Fruit fly (Drosophila melanogaster) whole organism, embryonic: Measurements from ENCODE around the gene pbl.

ENCODE experiments used
- ATbp ChIP-seq: fragments of 200-800 bp; sonication (Bioruptor generic); optimal IDR thresholded peaks from 2 replicates; lab custom pipeline; 2017; ENCODE audit warnings: missing biosample characterization, mild to moderate bottlenecking, missing genetic modification characterization, missing genetic modification reagents
- Aef1 ChIP-seq: fragments of 200-800 bp; sonication (Bioruptor generic); IDR thresholded peaks from 3 replicates; pipeline ENCODE4 v1.3.6; 2022; ENCODE audit warnings: missing biosample characterization, missing genetic modification characterization
- Blimp-1 ChIP-seq: fragments of 200-800 bp; sonication (Bioruptor generic); optimal IDR thresholded peaks from 3 replicates; lab custom pipeline; 2018; ENCODE audit warnings: missing biosample characterization, missing genetic modification characterization, mild to moderate bottlenecking, moderate library complexity, missing genetic modification reagents
- CG10147 ChIP-seq: fragments of 200-800 bp; sonication (Bioruptor generic); optimal IDR thresholded peaks from 2 replicates; lab custom pipeline; 2019; ENCODE audit warnings: missing biosample characterization, mild to moderate bottlenecking, missing genetic modification characterization, moderate library complexity
- CG10462 ChIP-seq: fragments of 200-800 bp; sonication (Bioruptor generic); optimal IDR thresholded peaks from 2 replicates; lab custom pipeline; 2016; ENCODE audit warnings: missing biosample characterization, missing genetic modification characterization
- CG13624 ChIP-seq: fragments of 200-800 bp; sonication (Bioruptor generic); optimal IDR thresholded peaks from 2 replicates; lab custom pipeline; 2016; ENCODE audit warnings: missing biosample characterization, missing genetic modification characterization
- CG14014 ChIP-seq: fragments of 200-800 bp; sonication (Bioruptor generic); IDR thresholded peaks from 2 replicates; pipeline ENCODE4 v1.3.6; 2022; ENCODE audit warnings: missing biosample characterization, missing genetic modification characterization
- CG15601 ChIP-seq: fragments of 200-800 bp; sonication (Bioruptor generic); optimal IDR thresholded peaks from 3 replicates; lab custom pipeline; 2019; ENCODE audit warnings: missing biosample characterization, mild to moderate bottlenecking, missing genetic modification characterization, moderate library complexity
- CG16779 ChIP-seq: fragments of 200-800 bp; sonication (Bioruptor generic); IDR thresholded peaks from 2 replicates; pipeline ENCODE4 v1.3.6; 2022; ENCODE audit warnings: missing biosample characterization, missing genetic modification characterization
- CG17568 ChIP-seq: fragments of 200-800 bp; sonication (Bioruptor generic); optimal IDR thresholded peaks from 2 replicates; lab custom pipeline; 2018; ENCODE audit warnings: missing biosample characterization, mild to moderate bottlenecking, missing genetic modification characterization, moderate library complexity
- CG2678 ChIP-seq: fragments of 200-800 bp; sonication (Bioruptor generic); optimal IDR thresholded peaks from 3 replicates; lab custom pipeline; 2019; ENCODE audit warnings: missing biosample characterization, mild to moderate bottlenecking, missing genetic modification characterization, moderate library complexity
- CG2712 ChIP-seq: fragments of 200-800 bp; optimal IDR thresholded peaks from 3 replicates; lab custom pipeline; 2019; ENCODE audit warnings: missing biosample characterization, mild to moderate bottlenecking, missing genetic modification characterization, moderate library complexity
- CG2875 ChIP-seq: fragments of 200-800 bp; sonication (Bioruptor generic); optimal IDR thresholded peaks from 2 replicates; lab custom pipeline; 2017; ENCODE audit warnings: missing biosample characterization, mild to moderate bottlenecking, missing genetic modification characterization, missing genetic modification reagents
- CG30403 ChIP-seq: fragments of 200-800 bp; sonication (Bioruptor generic); optimal IDR thresholded peaks from 3 replicates; lab custom pipeline; 2016; ENCODE audit warnings: missing biosample characterization, missing genetic modification characterization
- CG30431 ChIP-seq: fragments of 200-800 bp; sonication (Bioruptor generic); optimal IDR thresholded peaks from 2 replicates; lab custom pipeline; 2017; ENCODE audit warnings: missing biosample characterization, missing genetic modification characterization
- CG31224 ChIP-seq: fragments of 200-800 bp; sonication (Bioruptor generic); IDR thresholded peaks from 2 replicates; pipeline ENCODE4 v1.3.6; 2022; ENCODE audit warnings: missing biosample characterization, missing genetic modification characterization
- CG5953 ChIP-seq: fragments of 200-800 bp; sonication (Bioruptor generic); IDR thresholded peaks from 2 replicates; pipeline ENCODE4 v1.3.6; 2022; ENCODE audit warnings: missing biosample characterization, missing genetic modification characterization
- CG7372 ChIP-seq: fragments of 200-800 bp; sonication (Bioruptor generic); IDR thresholded peaks from 2 replicates; pipeline ENCODE4 v1.3.6; 2022; ENCODE audit warnings: missing biosample characterization, missing genetic modification characterization
- CG8924 ChIP-seq: fragments of 200-800 bp; optimal IDR thresholded peaks from 3 replicates; lab custom pipeline; 2019; ENCODE audit warnings: missing biosample characterization, mild to moderate bottlenecking, missing genetic modification characterization, moderate library complexity
- CG9437 ChIP-seq: fragments of 200-800 bp; sonication (Bioruptor generic); optimal IDR thresholded peaks from 2 replicates; lab custom pipeline; 2018; ENCODE audit warnings: missing biosample characterization, mild to moderate bottlenecking, missing genetic modification characterization
- Camta ChIP-seq: fragments of 200-800 bp; sonication (Bioruptor generic); optimal IDR thresholded peaks from 2 replicates; lab custom pipeline; 2016; ENCODE audit warnings: missing biosample characterization, missing genetic modification characterization
- CoRest ChIP-seq: fragments of 200-800 bp; sonication (Bioruptor generic); optimal IDR thresholded peaks from 3 replicates; lab custom pipeline; 2018; ENCODE audit warnings: missing biosample characterization, mild to moderate bottlenecking, missing genetic modification characterization, moderate library complexity
- E2f1 ChIP-seq: fragments of 200-800 bp; sonication (Bioruptor generic); IDR thresholded peaks from 2 replicates; pipeline ENCODE4 v1.3.6; 2022; ENCODE audit warnings: missing biosample characterization, missing genetic modification characterization
- E2f2 ChIP-seq: fragments of 200-800 bp; sonication (Bioruptor generic); IDR thresholded peaks from 2 replicates; pipeline ENCODE4 v1.3.6; 2022; ENCODE audit warnings: missing biosample characterization, missing genetic modification characterization
- Fer2 ChIP-seq: fragments of 200-800 bp; sonication (Bioruptor generic); optimal IDR thresholded peaks from 2 replicates; lab custom pipeline; 2018; ENCODE audit warnings: missing biosample characterization, mild to moderate bottlenecking, missing genetic modification characterization, moderate library complexity
- Hsf ChIP-seq: fragments of 200-800 bp; sonication (Bioruptor generic); optimal IDR thresholded peaks from 3 replicates; lab custom pipeline; 2016; ENCODE audit warnings: missing biosample characterization, missing genetic modification characterization
- Lim3 ChIP-seq: fragments of 200-800 bp; sonication (Bioruptor generic); IDR thresholded peaks from 2 replicates; pipeline ENCODE4 v1.3.6; 2022; ENCODE audit warnings: missing biosample characterization, missing genetic modification characterization
- MTF-1 ChIP-seq: fragments of 200-800 bp; sonication (Bioruptor generic); optimal IDR thresholded peaks from 2 replicates; lab custom pipeline; 2018; ENCODE audit warnings: missing biosample characterization, mild to moderate bottlenecking, missing genetic modification characterization, borderline replicate concordance
- Neu2 ChIP-seq: fragments of 200-800 bp; sonication (Bioruptor generic); optimal IDR thresholded peaks from 3 replicates; lab custom pipeline; 2016; ENCODE audit warnings: missing biosample characterization, missing genetic modification characterization, borderline replicate concordance
- Six4 ChIP-seq: fragments of 200-800 bp; sonication (Bioruptor generic); optimal IDR thresholded peaks from 2 replicates; lab custom pipeline; 2016; ENCODE audit warnings: missing biosample characterization, missing genetic modification characterization
- Ssrp ChIP-seq: fragments of 200-800 bp; sonication (Bioruptor generic); optimal IDR thresholded peaks from 2 replicates; lab custom pipeline; 2018; ENCODE audit warnings: missing biosample characterization, mild to moderate bottlenecking, missing genetic modification characterization, moderate library complexity
- ac ChIP-seq: fragments of 200-800 bp; sonication (Bioruptor generic); optimal IDR thresholded peaks from 3 replicates; lab custom pipeline; 2017; ENCODE audit warnings: missing biosample characterization, mild to moderate bottlenecking, missing genetic modification characterization
- br ChIP-seq: fragments of >200 bp; optimal IDR thresholded peaks from 2 replicates; lab custom pipeline; 2017
- cad ChIP-seq: fragments of >200 bp; optimal IDR thresholded peaks from 2 replicates; lab custom pipeline; 2017; ENCODE audit warnings: missing biosample characterization, missing genetic modification characterization
- cato ChIP-seq: fragments of 200-800 bp; sonication (Bioruptor generic); optimal IDR thresholded peaks from 2 replicates; lab custom pipeline; 2016; ENCODE audit warnings: missing biosample characterization, missing genetic modification characterization, borderline replicate concordance
- da ChIP-seq: fragments of 200-800 bp; sonication (Bioruptor generic); optimal IDR thresholded peaks from 2 replicates; lab custom pipeline; 2016; ENCODE audit warnings: missing biosample characterization, missing genetic modification characterization
- dmrt11E ChIP-seq: fragments of 200-800 bp; sonication (Bioruptor generic); optimal IDR thresholded peaks from 3 replicates; lab custom pipeline; 2018; ENCODE audit warnings: missing biosample characterization, mild to moderate bottlenecking, missing genetic modification characterization, moderate library complexity
- ewg ChIP-seq: fragments of 200-800 bp; sonication (Bioruptor generic); optimal IDR thresholded peaks from 3 replicates; lab custom pipeline; 2017; ENCODE audit warnings: mild to moderate bottlenecking, missing biosample characterization, missing genetic modification reagents, missing genetic modification characterization
- ftz-f1 ChIP-seq: fragments of 200-800 bp; sonication (Bioruptor generic); optimal IDR thresholded peaks from 2 replicates; lab custom pipeline; 2016; ENCODE audit warnings: missing biosample characterization, missing genetic modification characterization
- gce ChIP-seq: fragments of 200-800 bp; sonication (Bioruptor generic); IDR thresholded peaks from 3 replicates; pipeline ENCODE4 v1.3.6; 2022; ENCODE audit warnings: missing biosample characterization, missing genetic modification characterization
- grau ChIP-seq: fragments of 200-800 bp; optimal IDR thresholded peaks from 3 replicates; lab custom pipeline; 2019; ENCODE audit warnings: missing biosample characterization, mild to moderate bottlenecking, missing genetic modification characterization, moderate library complexity
- grn ChIP-seq: fragments of 200-800 bp; sonication (Bioruptor generic); optimal IDR thresholded peaks from 3 replicates; lab custom pipeline; 2017; ENCODE audit warnings: missing biosample characterization, missing genetic modification characterization
- insv ChIP-seq, 2 experiments: fragments of 200-800 bp; sonication (Bioruptor generic); optimal IDR thresholded peaks; 3 replicates each; lab custom pipeline; 2016 to 2018; ENCODE audit warnings: missing biosample characterization in 2 of 2, missing genetic modification characterization in 2 of 2
- ken ChIP-seq: fragments of 200-800 bp; sonication (Bioruptor generic); IDR thresholded peaks from 3 replicates; pipeline ENCODE4 v1.3.6; 2022; ENCODE audit warnings: missing biosample characterization, missing genetic modification characterization
- p53 ChIP-seq: fragments of 200-800 bp; sonication (Bioruptor generic); optimal IDR thresholded peaks from 2 replicates; lab custom pipeline; 2016; ENCODE audit warnings: missing biosample characterization, missing genetic modification characterization
- pzg ChIP-seq: fragments of 200-800 bp; sonication (Bioruptor generic); optimal IDR thresholded peaks from 3 replicates; lab custom pipeline; 2018; ENCODE audit warnings: missing biosample characterization, mild to moderate bottlenecking, missing genetic modification characterization, moderate library complexity
- scrt ChIP-seq: fragments of 200-800 bp; sonication (Bioruptor generic); optimal IDR thresholded peaks from 2 replicates; lab custom pipeline; 2018; ENCODE audit warnings: missing biosample characterization, mild to moderate bottlenecking, missing genetic modification characterization, moderate library complexity
- sqz ChIP-seq: fragments of 200-800 bp; sonication (Bioruptor generic); optimal IDR thresholded peaks from 3 replicates; lab custom pipeline; 2018; ENCODE audit warnings: missing biosample characterization, mild to moderate bottlenecking, missing genetic modification characterization
- ssp ChIP-seq: fragments of 200-800 bp; sonication (Bioruptor generic); IDR thresholded peaks from 2 replicates; pipeline ENCODE4 v1.3.6; 2022; ENCODE audit warnings: missing biosample characterization, missing genetic modification characterization
- stwl ChIP-seq: fragments of 200-800 bp; sonication (Bioruptor generic); optimal IDR thresholded peaks from 3 replicates; lab custom pipeline; 2018; ENCODE audit warnings: missing biosample characterization, mild to moderate bottlenecking, missing genetic modification characterization, moderate library complexity
- trh ChIP-seq: fragments of 200-800 bp; sonication (Bioruptor generic); optimal IDR thresholded peaks from 2 replicates; lab custom pipeline; 2016; ENCODE audit warnings: missing biosample characterization, missing genetic modification characterization
- vnd ChIP-seq: fragments of 200-800 bp; sonication (Bioruptor generic); IDR thresholded peaks from 3 replicates; pipeline ENCODE4 v1.3.6; 2022; ENCODE audit warnings: missing biosample characterization, missing genetic modification characterization; ENCODE audit not compliant: partially characterized antibody

pbl gene

DNA sequence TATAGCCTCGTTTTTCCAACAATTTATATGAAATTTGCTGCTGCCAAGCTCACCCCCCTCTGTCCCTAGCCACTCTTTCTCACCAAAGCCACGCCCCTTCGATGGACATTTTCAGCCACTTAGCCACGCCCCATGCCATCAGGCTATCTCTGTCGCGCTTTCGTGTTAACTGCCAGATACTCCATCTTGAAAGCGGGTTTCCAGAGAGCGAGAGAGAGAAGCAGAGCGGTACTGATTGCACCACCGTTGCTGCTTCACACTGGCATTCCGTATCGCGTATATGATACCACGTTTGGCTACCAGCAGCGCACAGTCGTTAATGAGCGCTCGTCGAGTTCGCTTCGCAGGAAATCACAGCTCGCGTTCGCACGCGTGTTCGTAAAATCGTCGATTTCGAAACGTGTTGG is 36.1 kb upstream of the pbl start, which contains the start of gene exex (continued):
- TF ChIP-seq CG2712, result peak; percentile 14
- TF ChIP-seq CoRest, result peak; percentile 25
- no peak for TF ChIP-seq Fer2
- peak; percentile 4 for TF ChIP-seq CG8924
- TF ChIP-seq grn (GFP tag; lab: Kevin White, UChicago), result peak; percentile 58
- no peak for TF ChIP-seq CG9437
- TF ChIP-seq Hsf, result no peak
- peak; percentile 5 for TF ChIP-seq ewg (GFP tag; lab: Kevin White, UChicago)
- no peak for TF ChIP-seq CG13624
- no peak for TF ChIP-seq ssp
- no peak for TF ChIP-seq sqz (GFP tag; lab: Kevin White, UChicago)
- TF ChIP-seq CG16779 (GFP tag; lab: Robert Waterston, UW), result no peak
- no peak for TF ChIP-seq trh (GFP tag; lab: Kevin White, UChicago)
- TF ChIP-seq CG15601, result no peak
- TF ChIP-seq ken, result no peak
- no peak for TF ChIP-seq da
- TF ChIP-seq grau (tag; lab: Kevin White, UChicago), result no peak
- no peak for TF ChIP-seq E2f2 (GFP tag; lab: Robert Waterston, UW)
- no peak for TF ChIP-seq CG30403 (GFP tag; lab: Kevin White, UChicago)
- no peak for TF ChIP-seq dmrt11E (tag; lab: Kevin White, UChicago)
- no peak for TF ChIP-seq p53 (GFP tag; lab: Kevin White, UChicago)
- no peak for TF ChIP-seq cato (GFP tag; lab: Kevin White, UChicago)
- no peak for TF ChIP-seq CG2875 (GFP tag; lab: Kevin White, UChicago)
- TF ChIP-seq CG7372, result no peak
- no peak for TF ChIP-seq Blimp-1 (GFP tag; lab: Kevin White, UChicago)
- TF ChIP-seq br (lab: Kevin White, UChicago), result no peak
- TF ChIP-seq insv (GFP tag; optimal IDR thresholded peaks at IDR 0.05; lab: Kevin White, UChicago), result no peak
- no peak for TF ChIP-seq Aef1 (GFP tag; lab: Robert Waterston, UW)
- no peak for TF ChIP-seq gce (GFP tag; lab: Robert Waterston, UW)
- no peak for TF ChIP-seq ftz-f1 (GFP tag; lab: Kevin White, UChicago)
- no peak for TF ChIP-seq Camta (GFP tag; lab: Kevin White, UChicago)
- TF ChIP-seq ac (GFP tag; lab: Kevin White, UChicago), result no peak
- no peak for TF ChIP-seq Six4 (GFP tag; lab: Kevin White, UChicago)
- TF ChIP-seq stwl, result no peak
- no peak for TF ChIP-seq CG17568 (GFP tag; lab: Kevin White, UChicago)
- no peak for TF ChIP-seq CG10147 (GFP tag; lab: Kevin White, UChicago)
- no peak for TF ChIP-seq CG5953 (GFP tag; lab: Robert Waterston, UW)
- TF ChIP-seq vnd (GFP tag; lab: Robert Waterston, UW), result no peak
- no peak for TF ChIP-seq E2f1 (GFP tag; lab: Robert Waterston, UW)
- no peak for TF ChIP-seq scrt (GFP tag; lab: Kevin White, UChicago)
- TF ChIP-seq CG2678, result no peak
- TF ChIP-seq CG31224 (GFP tag; lab: Robert Waterston, UW), result no peak
- no peak for TF ChIP-seq cad (GFP tag; lab: Kevin White, UChicago)
- TF ChIP-seq Neu2 (GFP tag; lab: Kevin White, UChicago), result no peak
- TF ChIP-seq ATbp (GFP tag; lab: Kevin White, UChicago), result no peak
- no peak for TF ChIP-seq CG30431 (GFP tag; lab: Kevin White, UChicago)
- TF ChIP-seq Ssrp (tag; lab: Kevin White, UChicago), result no peak
- TF ChIP-seq CG10462, result no peak
- TF ChIP-seq CG14014 (GFP tag; lab: Robert Waterston, UW), result no peak
- no peak for TF ChIP-seq MTF-1 (GFP tag; lab: Kevin White, UChicago)
- TF ChIP-seq pzg (GFP tag; lab: Kevin White, UChicago), result no peak
- TF ChIP-seq Lim3 (GFP tag; lab: Robert Waterston, UW), result no peak
